Worm (Caenorhabditis elegans): ENCODE results near the gene C18B2.2.

The C18B2.2 gene

DNA sequence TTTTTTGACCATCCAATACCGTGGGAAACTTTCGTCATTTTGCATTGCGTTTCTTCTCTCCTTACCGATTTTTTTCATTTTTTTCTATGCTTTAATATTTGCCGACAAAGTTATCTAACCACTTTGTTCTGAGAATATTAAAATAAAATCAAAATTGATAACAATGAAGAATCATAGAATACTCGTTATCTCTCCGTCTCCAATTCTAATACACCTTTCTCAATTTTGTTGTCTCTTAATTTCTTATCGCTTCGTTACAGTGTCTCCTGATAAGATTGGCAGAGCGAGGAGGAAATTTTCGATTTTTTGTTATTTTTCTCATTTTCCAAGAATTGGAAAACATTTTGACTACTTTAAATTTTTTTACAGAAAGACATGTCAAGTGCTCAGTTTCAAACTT lies 47.0 kb upstream of the C18B2.2 start, which contains the start of gene ckc-1 (continued):
- peak; percentile 98 for TF ChIP-seq pqm-1 (tag; optimal IDR thresholded peaks at IDR 0.05)
- TF ChIP-seq cey-2 (tag; optimal IDR thresholded peaks at IDR 0.05; ENCODE audit: borderline replicate concordance, insufficient read depth): no peak
- no peak for TF ChIP-seq daf-19 (GFP tag; conservative IDR thresholded peaks at IDR 0.05)
- TF ChIP-seq daf-16 (GFP tag; optimal IDR thresholded peaks at IDR 0.05): peak in 1 of 2 experiments; percentile 39
- peak; percentile 96 for TF ChIP-seq daf-16 (tag; optimal IDR thresholded peaks at IDR 0.05)
- no peak for TF ChIP-seq aly-2 (tag; optimal IDR thresholded peaks at IDR 0.05)
- no peak for TF ChIP-seq spr-3 (GFP tag; optimal IDR thresholded peaks at IDR 0.05)
- TF ChIP-seq hif-1 (tag; optimal IDR thresholded peaks at IDR 0.05): no peak
- no peak for TF ChIP-seq ztf-11 (tag; optimal IDR thresholded peaks at IDR 0.05)
- no peak for TF ChIP-seq nhr-102 (tag; optimal IDR thresholded peaks at IDR 0.05)
- peak; percentile 39 for TF ChIP-seq T20F7.1 (GFP tag; optimal IDR thresholded peaks at IDR 0.05)
- no peak for TF ChIP-seq vab-7 (GFP tag; IDR thresholded peaks at IDR 0.05)
- peak; percentile 83 for TF ChIP-seq nhr-77 (tag; optimal IDR thresholded peaks at IDR 0.05)
- no peak for TF ChIP-seq set-16 (GFP tag; IDR thresholded peaks at IDR 0.05)
- TF ChIP-seq R02D3.7 (tag; optimal IDR thresholded peaks at IDR 0.05): no peak
- TF ChIP-seq attf-4 (tag; optimal IDR thresholded peaks at IDR 0.05): no peak
- no peak for TF ChIP-seq unc-39 (tag; optimal IDR thresholded peaks at IDR 0.05)
- no peak for TF ChIP-seq duxl-1 (tag; optimal IDR thresholded peaks at IDR 0.05; ENCODE audit: poor library complexity)
- no peak for TF ChIP-seq hmg-1.1 (GFP tag; IDR thresholded peaks at IDR 0.05)
- TF ChIP-seq zfp-2 (tag; optimal IDR thresholded peaks at IDR 0.05): no peak
- TF ChIP-seq nhr-76 (tag; optimal IDR thresholded peaks at IDR 0.05): no peak
- no peak for TF ChIP-seq mdt-29 (GFP tag; IDR thresholded peaks at IDR 0.05)
- TF ChIP-seq pha-4 (GFP tag; IDR thresholded peaks at IDR 0.05): no peak
- TF ChIP-seq pha-4 (tag; optimal IDR thresholded peaks at IDR 0.05): no peak
- no peak for TF ChIP-seq spr-1 (tag; optimal IDR thresholded peaks at IDR 0.05)
- TF ChIP-seq snpc-4 (tag; optimal IDR thresholded peaks at IDR 0.05): no peak
- no peak for TF ChIP-seq dmd-8 (GFP tag; IDR thresholded peaks at IDR 0.05)
- no peak for TF ChIP-seq ctbp-1 (GFP tag; IDR thresholded peaks at IDR 0.05)
- TF ChIP-seq Y5F2A.4 (GFP tag; optimal IDR thresholded peaks at IDR 0.05): no peak
- peak; percentile 22 for TF ChIP-seq mep-1 (tag; optimal IDR thresholded peaks at IDR 0.05)
- TF ChIP-seq hlh-11 (tag; optimal IDR thresholded peaks at IDR 0.05): peak; percentile 82
- TF ChIP-seq saeg-2 (GFP tag; IDR thresholded peaks at IDR 0.05): no peak
- no peak for TF ChIP-seq lin-38 (GFP tag; IDR thresholded peaks at IDR 0.05)
- no peak for TF ChIP-seq egl-43 (GFP tag; IDR thresholded peaks at IDR 0.05)
- no peak for TF ChIP-seq zfp-3 (GFP tag; conservative IDR thresholded peaks at IDR 0.05)
- TF ChIP-seq mes-2 (tag; optimal IDR thresholded peaks at IDR 0.05; ENCODE audit: poor library complexity, severe bottlenecking): no peak
- no peak for TF ChIP-seq ces-1 (GFP tag; optimal IDR thresholded peaks at IDR 0.05)
- peak; percentile 47 for TF ChIP-seq nhr-48 (tag; optimal IDR thresholded peaks at IDR 0.05)
- no peak for TF ChIP-seq ceh-44 (GFP tag; IDR thresholded peaks at IDR 0.05)
- no peak for TF ChIP-seq lim-7 (GFP tag; IDR thresholded peaks at IDR 0.05)
- no peak for TF ChIP-seq madf-5 (GFP tag; IDR thresholded peaks at IDR 0.05)
- no peak for TF ChIP-seq F26F4.8 (GFP tag; conservative IDR thresholded peaks at IDR 0.05)
- no peak for TF ChIP-seq jun-1 (tag; optimal IDR thresholded peaks at IDR 0.05)
- TF ChIP-seq mdl-1 (tag; optimal IDR thresholded peaks at IDR 0.05): peak in 1 of 2 experiments; percentile 24
- TF ChIP-seq ceh-28 (tag; optimal IDR thresholded peaks at IDR 0.05): no peak
- TF ChIP-seq mxl-2 (GFP tag; conservative IDR thresholded peaks at IDR 0.05): no peak
- TF ChIP-seq madf-9 (GFP tag; conservative IDR thresholded peaks at IDR 0.05): no peak
- TF ChIP-seq zip-2 (tag; optimal IDR thresholded peaks at IDR 0.05): no peak
- TF ChIP-seq ceh-32 (tag; optimal IDR thresholded peaks at IDR 0.05; ENCODE audit: poor library complexity): no peak
- TF ChIP-seq nhr-237 (tag; optimal IDR thresholded peaks at IDR 0.05): no peak
- no peak for TF ChIP-seq unc-62 (GFP tag; optimal IDR thresholded peaks at IDR 0.05 in 1 of 2)
- no peak for TF ChIP-seq unc-62 (tag; optimal IDR thresholded peaks at IDR 0.05)
- no peak for TF ChIP-seq lin-29 (GFP tag; IDR thresholded peaks at IDR 0.05)

All from whole organism, L4 larva.